Fruit fly (Drosophila melanogaster): ENCODE results near the gene CG31415.

DNA sequence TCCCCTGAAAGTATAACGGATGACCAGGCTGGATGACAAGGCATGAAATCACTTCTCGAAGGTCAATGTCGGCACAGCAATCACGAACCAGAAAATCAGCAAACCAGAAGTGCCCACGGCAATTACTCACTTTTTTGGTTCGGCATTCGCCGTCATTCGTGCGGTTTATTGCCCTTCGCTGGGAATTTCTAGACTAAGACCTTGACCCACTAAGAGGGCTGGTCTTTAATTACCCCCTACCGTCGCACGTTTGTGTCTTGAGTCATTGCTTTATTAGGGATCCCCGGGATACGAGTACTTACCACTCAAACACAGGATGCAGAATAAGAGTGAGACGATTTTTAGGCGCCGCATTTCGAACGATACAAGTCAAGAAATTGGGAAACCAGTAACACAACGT lies 2.1 kb downstream of the CG31415 start:
- no peak for TF ChIP-seq fru (optimal IDR thresholded peaks at IDR 0.05)
- no peak for TF ChIP-seq ato (GFP tag; IDR thresholded peaks at IDR 0.05; ENCODE audit: partially characterized antibody)
- no peak for TF ChIP-seq ttk (GFP tag; IDR thresholded peaks at IDR 0.05)
- no peak for TF ChIP-seq Sox102F (GFP tag; optimal IDR thresholded peaks at IDR 0.05)
- no peak for TF ChIP-seq CG11247 (GFP tag; IDR thresholded peaks at IDR 0.05)
